Worm (Caenorhabditis elegans) whole organism, L4/young adult: ENCODE measurements around the gene C17C3.3.

Source experiments
- W03F9.2 ChIP-seq: fragments of 150-350 bp; optimal IDR thresholded peaks from 2 replicates; lab custom pipeline; 2014; ENCODE audit warnings: missing biosample characterization, missing genetic modification characterization
- him-1 ChIP-seq: sonication (generic microtip); optimal IDR thresholded peaks from 2 replicates; lab custom pipeline; 2016; ENCODE audit warnings: missing genotype, missing genetic modification reagents, missing genetic modification characterization, missing compliant biosample characterization

ce11 chrII:5551517-5551916, 10.0 kb upstream of the C17C3.3 start, which contains the start of gene C17C3.5:
- no peak for TF ChIP-seq him-1
- no peak for TF ChIP-seq W03F9.2 (tag; lab: Kevin White, UChicago)
